Fruit fly (Drosophila melanogaster) whole organism, embryonic: Measurements from ENCODE around the gene PIG-Q.

Experiments
- Antp ChIP-seq: fragments of 200-800 bp; sonication (Bioruptor generic); optimal IDR thresholded peaks from 3 replicates; lab custom pipeline; 2016; ENCODE audit warnings: missing biosample characterization, missing genetic modification characterization
- CG1233 ChIP-seq: fragments of 200-800 bp; sonication (Bioruptor generic); optimal IDR thresholded peaks from 4 replicates; lab custom pipeline; 2018; ENCODE audit warnings: missing biosample characterization, mild to moderate bottlenecking, missing genetic modification characterization
- CG12769 ChIP-seq: fragments of 200-800 bp; sonication (Bioruptor generic); optimal IDR thresholded peaks from 2 replicates; lab custom pipeline; 2019; ENCODE audit warnings: missing biosample characterization, mild to moderate bottlenecking, missing genetic modification characterization, moderate library complexity
- CG13287 ChIP-seq: fragments of 200-800 bp; sonication (Bioruptor generic); IDR thresholded peaks from 2 replicates; pipeline ENCODE4 v1.3.6; 2022; ENCODE audit warnings: missing biosample characterization, missing genetic modification characterization; ENCODE audit not compliant: partially characterized antibody
- CG14014 ChIP-seq: fragments of 200-800 bp; sonication (Bioruptor generic); IDR thresholded peaks from 2 replicates; pipeline ENCODE4 v1.3.6; 2022; ENCODE audit warnings: missing biosample characterization, missing genetic modification characterization
- CG15514 ChIP-seq: fragments of 200-800 bp; sonication (Bioruptor generic); optimal IDR thresholded peaks from 3 replicates; lab custom pipeline; 2017; ENCODE audit warnings: missing biosample characterization, missing genetic modification characterization, mild to moderate bottlenecking, moderate library complexity, missing genetic modification reagents
- CG1603 ChIP-seq: fragments of 200-800 bp; sonication (Bioruptor generic); optimal IDR thresholded peaks from 2 replicates; lab custom pipeline; 2019; ENCODE audit warnings: missing biosample characterization, mild to moderate bottlenecking, missing genetic modification characterization, moderate library complexity
- CG17186 ChIP-seq: fragments of 200-800 bp; sonication (Bioruptor generic); optimal IDR thresholded peaks from 3 replicates; lab custom pipeline; 2017; ENCODE audit warnings: missing biosample characterization, missing genetic modification reagents, missing genetic modification characterization
- CG17912 ChIP-seq: fragments of 200-800 bp; sonication (Bioruptor generic); optimal IDR thresholded peaks from 2 replicates; lab custom pipeline; 2018; ENCODE audit warnings: missing biosample characterization, mild to moderate bottlenecking, missing genetic modification characterization
- CG30020 ChIP-seq: fragments of 200-800 bp; optimal IDR thresholded peaks from 2 replicates; lab custom pipeline; 2019; ENCODE audit warnings: missing biosample characterization, mild to moderate bottlenecking, missing genetic modification characterization, moderate library complexity
- CG3163 ChIP-seq: fragments of 200-800 bp; sonication (Bioruptor generic); optimal IDR thresholded peaks from 3 replicates; lab custom pipeline; 2016; ENCODE audit warnings: missing biosample characterization, missing genetic modification characterization
- CG33213 ChIP-seq: fragments of 200-800 bp; sonication (Bioruptor generic); optimal IDR thresholded peaks from 3 replicates; lab custom pipeline; 2016; ENCODE audit warnings: missing biosample characterization, missing genetic modification characterization
- CG42726 ChIP-seq: fragments of 200-800 bp; sonication (Bioruptor generic); IDR thresholded peaks from 2 replicates; pipeline ENCODE4 v1.3.6; 2022; ENCODE audit warnings: missing biosample characterization, missing genetic modification characterization; ENCODE audit not compliant: partially characterized antibody
- CG4404 ChIP-seq: fragments of 200-800 bp; sonication (Bioruptor generic); IDR thresholded peaks from 2 replicates; pipeline ENCODE4 v1.3.6; 2022; ENCODE audit warnings: missing biosample characterization, missing genetic modification characterization
- CG6654 ChIP-seq: fragments of 200-800 bp; sonication (Bioruptor generic); optimal IDR thresholded peaks from 2 replicates; lab custom pipeline; 2017; ENCODE audit warnings: missing biosample characterization, mild to moderate bottlenecking, missing genetic modification characterization
- CG7745 ChIP-seq: fragments of 200-800 bp; sonication (Bioruptor generic); optimal IDR thresholded peaks from 2 replicates; lab custom pipeline; 2018; ENCODE audit warnings: missing biosample characterization, mild to moderate bottlenecking, missing genetic modification characterization, moderate library complexity
- CG9215 ChIP-seq: fragments of 200-800 bp; sonication (Bioruptor generic); IDR thresholded peaks from 2 replicates; pipeline ENCODE4 v1.3.6; 2022; ENCODE audit warnings: missing biosample characterization, missing genetic modification characterization
- CkIIα-i1 ChIP-seq: fragments of 200-800 bp; sonication (Bioruptor generic); IDR thresholded peaks from 2 replicates; pipeline ENCODE4 v1.3.6; 2022; ENCODE audit warnings: missing biosample characterization, missing genetic modification characterization
- Dbx ChIP-seq: fragments of 200-800 bp; sonication (Bioruptor generic); IDR thresholded peaks from 3 replicates; pipeline ENCODE4 v1.3.6; 2022; ENCODE audit warnings: missing biosample characterization, missing genetic modification characterization
- Dip2 ChIP-seq: fragments of 200-800 bp; sonication (Bioruptor generic); IDR thresholded peaks from 2 replicates; pipeline ENCODE4 v1.3.6; 2022; ENCODE audit warnings: missing biosample characterization, missing genetic modification characterization
- Dll ChIP-seq: fragments of 200-800 bp; sonication (Bioruptor generic); IDR thresholded peaks from 4 replicates; pipeline ENCODE4 v1.3.6; 2022; ENCODE audit warnings: missing biosample characterization, missing genetic modification characterization; ENCODE audit not compliant: partially characterized antibody
- Dp ChIP-seq: fragments of 200-800 bp; sonication (Bioruptor generic); optimal IDR thresholded peaks from 2 replicates; lab custom pipeline; 2018; ENCODE audit warnings: missing biosample characterization, mild to moderate bottlenecking, missing genetic modification characterization, moderate library complexity
- E2f2 ChIP-seq: fragments of 200-800 bp; sonication (Bioruptor generic); IDR thresholded peaks from 2 replicates; pipeline ENCODE4 v1.3.6; 2022; ENCODE audit warnings: missing biosample characterization, missing genetic modification characterization
- Hsf ChIP-seq: fragments of 200-800 bp; sonication (Bioruptor generic); optimal IDR thresholded peaks from 3 replicates; lab custom pipeline; 2016; ENCODE audit warnings: missing biosample characterization, missing genetic modification characterization
- MBD-R2 ChIP-seq: fragments of 200-800 bp; sonication (Bioruptor generic); IDR thresholded peaks from 2 replicates; pipeline ENCODE4 v1.3.6; 2022; ENCODE audit warnings: missing biosample characterization, missing genetic modification characterization
- Meics ChIP-seq: fragments of 200-800 bp; sonication (Bioruptor generic); optimal IDR thresholded peaks from 2 replicates; lab custom pipeline; 2017; ENCODE audit warnings: missing biosample characterization, mild to moderate bottlenecking, missing genetic modification characterization
- Rfx ChIP-seq: fragments of 200-800 bp; sonication (Bioruptor generic); IDR thresholded peaks from 2 replicates; pipeline ENCODE4 v1.3.6; 2022; ENCODE audit warnings: missing biosample characterization, missing genetic modification characterization
- Scr ChIP-seq: fragments of 200-800 bp; sonication (Bioruptor generic); IDR thresholded peaks from 2 replicates; pipeline ENCODE4 v1.3.6; 2022; ENCODE audit warnings: missing biosample characterization, missing genetic modification characterization; ENCODE audit not compliant: partially characterized antibody
- Six4 ChIP-seq: fragments of 200-800 bp; sonication (Bioruptor generic); optimal IDR thresholded peaks from 2 replicates; lab custom pipeline; 2016; ENCODE audit warnings: missing biosample characterization, missing genetic modification characterization
- Sry-β ChIP-seq: fragments of 200-800 bp; sonication (Bioruptor generic); optimal IDR thresholded peaks from 2 replicates; lab custom pipeline; 2018; ENCODE audit warnings: missing biosample characterization, mild to moderate bottlenecking, missing genetic modification characterization, moderate library complexity
- Sry-δ ChIP-seq: fragments of 200-800 bp; sonication (Bioruptor generic); optimal IDR thresholded peaks from 2 replicates; lab custom pipeline; 2016; ENCODE audit warnings: missing biosample characterization, missing genetic modification characterization
- Usf ChIP-seq: fragments of 200-800 bp; sonication (Bioruptor generic); optimal IDR thresholded peaks from 2 replicates; lab custom pipeline; 2017; ENCODE audit warnings: missing genotype, missing biosample characterization, missing genetic modification characterization
- bbx ChIP-seq: fragments of 200-800 bp; sonication (Bioruptor generic); IDR thresholded peaks from 2 replicates; pipeline ENCODE4 v1.3.6; 2022; ENCODE audit warnings: missing biosample characterization, missing genetic modification characterization; ENCODE audit not compliant: partially characterized antibody
- bowl ChIP-seq: fragments of 200-800 bp; sonication (Bioruptor generic); IDR thresholded peaks from 2 replicates; pipeline ENCODE4 v1.3.6; 2022; ENCODE audit warnings: missing biosample characterization, missing genetic modification characterization
- cas ChIP-seq: fragments of 200-800 bp; sonication (Bioruptor generic); IDR thresholded peaks from 2 replicates; pipeline ENCODE4 v1.3.6; 2022; ENCODE audit warnings: missing biosample characterization, missing genetic modification characterization
- chinmo ChIP-seq: fragments of 200-800 bp; sonication (Bioruptor generic); IDR thresholded peaks from 4 replicates; pipeline ENCODE4 v1.3.6; 2022; ENCODE audit warnings: missing biosample characterization, missing genetic modification characterization; ENCODE audit not compliant: partially characterized antibody
- cwo ChIP-seq: fragments of 200-800 bp; sonication (Bioruptor generic); optimal IDR thresholded peaks from 3 replicates; lab custom pipeline; 2017; ENCODE audit warnings: missing biosample characterization, missing genetic modification characterization, mild to moderate bottlenecking, moderate library complexity, missing genetic modification reagents
- disco-r ChIP-seq: fragments of 200-800 bp; sonication (Bioruptor generic); optimal IDR thresholded peaks from 2 replicates; lab custom pipeline; 2016; ENCODE audit warnings: missing biosample characterization, missing genetic modification characterization
- grn ChIP-seq: fragments of 200-800 bp; sonication (Bioruptor generic); optimal IDR thresholded peaks from 3 replicates; lab custom pipeline; 2017; ENCODE audit warnings: missing biosample characterization, missing genetic modification characterization
- knrl ChIP-seq: fragments of 200-800 bp; sonication (Bioruptor generic); IDR thresholded peaks from 3 replicates; pipeline ENCODE4 v1.3.6; 2022; ENCODE audit warnings: missing biosample characterization, missing genetic modification characterization; ENCODE audit not compliant: partially characterized antibody
- luna ChIP-seq: fragments of 200-800 bp; sonication (Bioruptor generic); optimal IDR thresholded peaks from 2 replicates; lab custom pipeline; 2016; ENCODE audit warnings: missing biosample characterization, missing genetic modification characterization
- pita ChIP-seq: fragments of 200-800 bp; sonication (Bioruptor generic); optimal IDR thresholded peaks from 2 replicates; lab custom pipeline; 2017; ENCODE audit warnings: missing biosample characterization, mild to moderate bottlenecking, missing genetic modification characterization
- pzg ChIP-seq: fragments of 200-800 bp; sonication (Bioruptor generic); optimal IDR thresholded peaks from 3 replicates; lab custom pipeline; 2018; ENCODE audit warnings: missing biosample characterization, mild to moderate bottlenecking, missing genetic modification characterization, moderate library complexity
- repo ChIP-seq: fragments of 200-800 bp; sonication (Bioruptor generic); optimal IDR thresholded peaks from 2 replicates; lab custom pipeline; 2016; ENCODE audit warnings: missing biosample characterization, missing genetic modification characterization
- sens-2 ChIP-seq: fragments of 200-800 bp; sonication (Bioruptor generic); IDR thresholded peaks from 2 replicates; pipeline ENCODE4 v1.3.6; 2022; ENCODE audit warnings: missing biosample characterization, missing genetic modification characterization
- seq ChIP-seq: fragments of 200-800 bp; sonication (Bioruptor generic); IDR thresholded peaks from 2 replicates; pipeline ENCODE4 v1.3.6; 2022; ENCODE audit warnings: missing biosample characterization, missing genetic modification characterization
- sna ChIP-seq: fragments of 200-800 bp; sonication (Bioruptor generic); IDR thresholded peaks from 2 replicates; pipeline ENCODE4 v1.3.6; 2022; ENCODE audit warnings: missing biosample characterization, missing genetic modification characterization; ENCODE audit not compliant: partially characterized antibody
- sr ChIP-seq: fragments of 200-800 bp; sonication (Bioruptor generic); IDR thresholded peaks from 3 replicates; pipeline ENCODE4 v1.3.6; 2022; ENCODE audit warnings: missing biosample characterization, missing genetic modification characterization
- twi ChIP-seq: fragments of 200-800 bp; optimal IDR thresholded peaks from 2 replicates; lab custom pipeline; 2019; ENCODE audit warnings: missing biosample characterization, mild to moderate bottlenecking, missing genetic modification characterization, moderate library complexity
- usp ChIP-seq: fragments of >200 bp; optimal IDR thresholded peaks from 2 replicates; lab custom pipeline; 2017; ENCODE audit warnings: missing biosample characterization, missing genetic modification characterization

The PIG-Q gene

dm6 chrX:16325472-16325871 lies 33.5 kb upstream of the PIG-Q start, which contains the start of gene CalpC (continued):
- TF ChIP-seq knrl (GFP tag; lab: Robert Waterston, UW) (0 out of 3 replicates have a peak, but pooled peaks have one; percentile 21), Usf (GFP tag; lab: Kevin White, UChicago) (no peak), pzg (GFP tag; lab: Kevin White, UChicago) (peak; percentile 22), usp (no peak), Sry-β (peak; percentile 30), CG7745 (tag; lab: Kevin White, UChicago) (no peak), Dll (GFP tag; lab: Robert Waterston, UW) (peak; percentile 34; the same call in 1 of the 4 replicates), CG1233 (GFP tag; lab: Kevin White, UChicago) (no peak), sna (GFP tag; lab: Robert Waterston, UW) (peak; percentile 43; the same call in 1 of the 2 replicates), CG4404 (GFP tag; lab: Robert Waterston, UW) (no peak), CG17912 (GFP tag; lab: Kevin White, UChicago) (no peak), luna (GFP tag; lab: Kevin White, UChicago) (no peak), CG6654 (GFP tag; lab: Kevin White, UChicago) (no peak), grn (GFP tag; lab: Kevin White, UChicago) (no peak), CG14014 (no peak), CG9215 (GFP tag; lab: Robert Waterston, UW) (no peak), CG15514 (peak; percentile 98), bbx (GFP tag; lab: Robert Waterston, UW) (0 out of 2 replicates have a peak, but pooled peaks have one; percentile 40), CG12769 (peak; percentile 46), Meics (GFP tag; lab: Kevin White, UChicago) (no peak), Sry-δ (GFP tag; lab: Kevin White, UChicago) (peak; percentile 17), disco-r (GFP tag; lab: Kevin White, UChicago) (no peak), CG30020 (peak; percentile 9), CG3163 (GFP tag; lab: Kevin White, UChicago) (no peak), cwo (GFP tag; lab: Kevin White, UChicago) (no peak), chinmo (GFP tag; lab: Robert Waterston, UW) (peak; percentile 78; the same call in 2 of the 4 replicates), bowl (GFP tag; lab: Robert Waterston, UW) (no peak), CG13287 (GFP tag; lab: Robert Waterston, UW) (0 out of 2 replicates have a peak, but pooled peaks have one; percentile 15), sens-2 (GFP tag; lab: Robert Waterston, UW) (no peak), sr (GFP tag; lab: Robert Waterston, UW) (no peak), Dip2 (GFP tag; lab: Robert Waterston, UW) (no peak), repo (no peak), CG42726 (0 out of 2 replicates have a peak, but pooled peaks have one; percentile 11), Dbx (GFP tag; lab: Robert Waterston, UW) (no peak), E2f2 (GFP tag; lab: Robert Waterston, UW) (peak; percentile 61; the same call in 1 of the 2 replicates), Dp (GFP tag; lab: Kevin White, UChicago) (peak; percentile 34), Rfx (no peak), CkIIα-i1 (GFP tag; lab: Robert Waterston, UW) (no peak), CG33213 (GFP tag; lab: Kevin White, UChicago) (no peak), pita (GFP tag; lab: Kevin White, UChicago) (no peak), twi (no peak), Antp (no peak), CG1603 (peak; percentile 33), Six4 (no peak), MBD-R2 (GFP tag; lab: Robert Waterston, UW) (peak; percentile 17; the same call in 1 of the 2 replicates), CG17186 (peak; percentile 58), Scr (GFP tag; lab: Robert Waterston, UW) (peak; percentile 40), seq (GFP tag; lab: Robert Waterston, UW) (no peak), Hsf (no peak), cas (GFP tag; lab: Robert Waterston, UW) (no peak)
